Worm (Caenorhabditis elegans) whole organism, L4 larva: Measurements from ENCODE around the gene F54A3.5.

Source experiments
- F10B5.3 ChIP-seq: sonication (generic microtip); optimal IDR thresholded peaks from 2 replicates; lab custom pipeline; 2016; ENCODE audit warnings: mild to moderate bottlenecking, missing genetic modification characterization, missing compliant biosample characterization
- Y5F2A.4 ChIP-seq: fragments of 200-800 bp; sonication (Bioruptor generic); optimal IDR thresholded peaks from 2 replicates; lab custom pipeline; 2018; ENCODE audit warnings: mild to moderate bottlenecking, missing genetic modification characterization, missing compliant biosample characterization
- Y75B8A.6 ChIP-seq: fragments of 200-800 bp; sonication (Bioruptor generic); IDR thresholded peaks from 2 replicates; pipeline ENCODE4 v1.3.6; 2022; ENCODE audit warnings: missing genetic modification reagents, missing genetic modification characterization, missing compliant biosample characterization
- ZK546.5 ChIP-seq, 2 experiments: sonication (generic microtip); optimal IDR thresholded peaks; 2 replicates each; lab custom pipeline; 2017; ENCODE audit warnings: missing biosample characterization in 2 of 2, missing genetic modification characterization in 2 of 2
- aha-1 ChIP-seq: fragments of 150-350 bp; peaks from one replicate; lab custom pipeline; 2014; ENCODE audit warnings: missing biosample characterization, missing genetic modification characterization
- attf-4 ChIP-seq: sonication (generic microtip); optimal IDR thresholded peaks from 3 replicates; lab custom pipeline; 2017; ENCODE audit warnings: missing biosample characterization, missing genetic modification characterization
- ceh-44 ChIP-seq: fragments of 200-800 bp; sonication (Bioruptor generic); IDR thresholded peaks from 2 replicates; pipeline ENCODE4 v1.3.6; 2022; ENCODE audit warnings: missing genetic modification reagents, missing genetic modification characterization, missing compliant biosample characterization
- ceh-62 ChIP-seq: sonication (generic microtip); optimal IDR thresholded peaks from 2 replicates; lab custom pipeline; 2017; ENCODE audit warnings: missing biosample characterization, missing genetic modification characterization
- ces-1 ChIP-seq: fragments of 150-350 bp; sonication (generic microtip); optimal IDR thresholded peaks from 4 replicates; lab custom pipeline; 2014; ENCODE audit warnings: missing biosample characterization, missing genetic modification reagents, missing genetic modification characterization
- daf-12 ChIP-seq: fragments of 150-350 bp; optimal IDR thresholded peaks from 2 replicates; lab custom pipeline; 2014; ENCODE audit warnings: missing biosample characterization, missing genetic modification reagents, missing genetic modification characterization
- dpl-1 ChIP-seq: fragments of 150-350 bp; optimal IDR thresholded peaks from 2 replicates; lab custom pipeline; 2014; ENCODE audit warnings: missing biosample characterization, missing genetic modification reagents, missing genetic modification characterization
- dve-1 ChIP-seq: sonication (generic microtip); optimal IDR thresholded peaks from 2 replicates; lab custom pipeline; 2017; ENCODE audit warnings: antibody characterized with exemption, mild to moderate bottlenecking, missing genetic modification characterization, missing compliant biosample characterization; ENCODE audit not compliant: insufficient read depth
- fkh-10 ChIP-seq: fragments of 150-350 bp; optimal IDR thresholded peaks from 2 replicates; lab custom pipeline; 2014; ENCODE audit warnings: missing biosample characterization, missing genetic modification reagents, missing genetic modification characterization
- hif-1 ChIP-seq, 2 experiments: sonication (generic microtip); optimal IDR thresholded peaks; 2 replicates each; lab custom pipeline; 2016 to 2017; ENCODE audit warnings: missing compliant biosample characterization in 2 of 2, missing genetic modification characterization in 2 of 2, missing genetic modification reagents in 2 of 2, missing genotype in 2 of 2, mild to moderate bottlenecking in 1 of 2
- hlh-30 ChIP-seq: sonication (generic microtip); optimal IDR thresholded peaks from 2 replicates; lab custom pipeline; 2017; ENCODE audit warnings: antibody characterized with exemption, mild to moderate bottlenecking, missing genetic modification characterization, missing compliant biosample characterization; ENCODE audit not compliant: insufficient read depth
- lin-13 ChIP-seq: fragments of 150-350 bp; optimal IDR thresholded peaks from 2 replicates; lab custom pipeline; 2014; ENCODE audit warnings: missing biosample characterization, missing genetic modification reagents, missing genetic modification characterization
- lin-38 ChIP-seq: fragments of 200-800 bp; sonication (Bioruptor generic); IDR thresholded peaks from 2 replicates; pipeline ENCODE4 v1.3.6; 2022; ENCODE audit warnings: missing genetic modification reagents, missing genetic modification characterization, missing compliant biosample characterization
- lsy-2 ChIP-seq, 2 experiments: fragments of 150-350 bp in 1 of 2; sonication (generic microtip) in 1 of 2; optimal IDR thresholded peaks; 2 replicates each; lab custom pipeline; 2014 to 2017; ENCODE audit warnings: missing biosample characterization in 2 of 2, missing genetic modification characterization in 2 of 2
- mdl-1 ChIP-seq, 2 experiments: fragments of 150-350 bp in 1 of 2; sonication (generic microtip) in 1 of 2; optimal IDR thresholded peaks; 2 replicates each; lab custom pipeline; 2014 to 2017; ENCODE audit warnings: missing biosample characterization in 2 of 2, missing genetic modification characterization in 2 of 2
- mep-1 ChIP-seq: fragments of 150-350 bp; sonication (generic microtip); optimal IDR thresholded peaks from 3 replicates; lab custom pipeline; 2014; ENCODE audit warnings: missing biosample characterization, missing genetic modification characterization
- mes-2 ChIP-seq: sonication (generic microtip); optimal IDR thresholded peaks from 2 replicates; lab custom pipeline; 2016; ENCODE audit warnings: missing genotype, mild to moderate bottlenecking, missing genetic modification characterization, missing compliant biosample characterization; ENCODE audit not compliant: poor library complexity, severe bottlenecking
- mxl-2 ChIP-seq: fragments of 200-800 bp; sonication (Bioruptor generic); conservative IDR thresholded peaks from 2 replicates; pipeline ENCODE4 v1.3.6; 2022; ENCODE audit warnings: missing genetic modification reagents, missing genetic modification characterization, missing compliant biosample characterization
- nhr-102 ChIP-seq: sonication (generic microtip); optimal IDR thresholded peaks from 2 replicates; lab custom pipeline; 2016; ENCODE audit warnings: mild to moderate bottlenecking, missing genetic modification characterization, moderate library complexity, missing compliant biosample characterization
- pha-4 ChIP-seq, 2 experiments: fragments of 150-350 bp in 1 of 2; fragments of 200-800 bp in 1 of 2; sonication (Bioruptor generic) in 1 of 2; IDR thresholded peaks in 1 of 2; optimal IDR thresholded peaks in 1 of 2; 2 replicates each; pipeline versions ENCODE4 v1.3.6 to Lab custom; 2014 to 2022; ENCODE audit warnings: missing genetic modification characterization in 2 of 2, missing genetic modification reagents in 2 of 2, missing biosample characterization in 1 of 2, missing compliant biosample characterization in 1 of 2
- set-16 ChIP-seq: fragments of 200-800 bp; sonication (Bioruptor generic); IDR thresholded peaks from 2 replicates; pipeline ENCODE4 v1.3.6; 2022; ENCODE audit warnings: missing genetic modification reagents, missing genetic modification characterization, missing compliant biosample characterization
- unc-39 ChIP-seq: sonication (generic microtip); optimal IDR thresholded peaks from 2 replicates; lab custom pipeline; 2017; ENCODE audit warnings: missing biosample characterization, missing genetic modification characterization
- unc-62 ChIP-seq, 3 experiments: fragments of 150-350 bp in 1 of 3; sonication (generic microtip); optimal IDR thresholded peaks in 2 of 3; peaks in 1 of 3; 1 replicate in 1 of 3; 2 replicates in 2 of 3; lab custom pipeline; 2014 to 2017; ENCODE audit warnings: missing biosample characterization in 3 of 3, missing genetic modification characterization in 3 of 3, missing genetic modification reagents in 3 of 3, missing genotype in 1 of 3
- zfp-2 ChIP-seq: sonication (generic microtip); optimal IDR thresholded peaks from 2 replicates; lab custom pipeline; 2016; ENCODE audit warnings: mild to moderate bottlenecking, missing genetic modification characterization, missing compliant biosample characterization
- zip-2 ChIP-seq: fragments of 150-350 bp; optimal IDR thresholded peaks from 2 replicates; lab custom pipeline; 2014; ENCODE audit warnings: missing biosample characterization, missing genetic modification characterization
- ztf-11 ChIP-seq: fragments of 150-350 bp; optimal IDR thresholded peaks from 2 replicates; lab custom pipeline; 2014; ENCODE audit warnings: missing biosample characterization, missing genetic modification characterization

F54A3.5 gene

DNA sequence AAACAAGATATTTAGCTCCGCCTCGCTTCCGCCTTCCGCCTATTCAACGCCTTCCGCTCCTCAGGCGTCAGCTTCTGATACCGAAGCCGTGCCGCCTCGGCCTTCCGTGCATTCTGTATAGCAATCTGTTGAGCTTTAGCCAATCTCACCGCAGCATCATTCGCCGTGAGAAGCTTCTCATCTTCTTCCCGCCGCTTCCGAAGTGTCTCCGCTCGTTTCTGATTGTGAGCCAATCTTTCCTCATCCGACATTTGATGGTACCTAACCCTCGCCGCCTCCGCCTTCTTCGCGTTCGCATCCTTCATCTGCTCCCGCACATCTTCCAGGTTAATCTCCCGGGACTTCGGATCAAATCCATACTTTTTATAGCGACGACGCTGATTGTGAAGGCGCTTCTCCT is 10.0 kb downstream of the F54A3.5 start:
- TF ChIP-seq unc-62 (GFP tag; optimal IDR thresholded peaks at IDR 0.05 in 1 of 2; lab: Kevin White, UChicago): no peak
- no peak for TF ChIP-seq unc-62 (tag; optimal IDR thresholded peaks at IDR 0.05; lab: Kevin White, UChicago)
- TF ChIP-seq pha-4 (GFP tag; IDR thresholded peaks at IDR 0.05; lab: Robert Waterston, UW): no peak
- TF ChIP-seq pha-4 (tag; optimal IDR thresholded peaks at IDR 0.05; lab: Kevin White, UChicago): no peak
- peak; percentile 52; the same call in 1 of the 2 replicates for TF ChIP-seq set-16 (GFP tag; lab: Robert Waterston, UW)

DNA sequence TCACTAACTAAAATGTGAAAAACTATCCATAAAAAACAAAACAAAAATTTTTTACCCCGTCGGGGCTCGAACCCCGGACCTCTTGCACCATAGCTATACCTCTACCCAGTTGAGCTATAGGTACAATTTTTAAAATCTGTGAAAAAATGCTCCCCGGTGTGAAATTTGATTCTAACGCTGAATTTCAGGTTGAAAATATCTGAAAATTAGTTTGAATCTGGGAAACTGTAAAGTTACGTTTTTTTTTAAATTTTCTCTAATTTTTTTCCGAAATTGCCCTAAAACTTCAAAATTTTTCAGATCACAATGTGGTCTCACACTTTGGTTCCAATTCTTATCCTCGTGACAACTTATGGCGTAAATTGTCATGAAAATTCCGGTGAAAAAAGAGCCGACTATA is 17.7 kb downstream of the F54A3.5 start, which contains the start of gene Y59C2A.1:
Gene Y59C2A.1, plus strand, starts transcription at position 301 of the 400 bp plus-strand sequence.
- TF ChIP-seq attf-4 (no peak), Y5F2A.4 (no peak), ZK546.5 (tag; optimal IDR thresholded peaks at IDR 0.05; lab: Kevin White, UChicago) (no peak), nhr-102 (no peak), ceh-62 (tag; lab: Kevin White, UChicago) (no peak), mep-1 (tag; lab: Kevin White, UChicago) (no peak), ceh-44 (GFP tag; lab: Robert Waterston, UW) (no peak), Y75B8A.6 (GFP tag; lab: Robert Waterston, UW) (no peak), unc-39 (tag; lab: Kevin White, UChicago) (no peak), mxl-2 (no peak), lin-13 (GFP tag; lab: Kevin White, UChicago) (no peak), fkh-10 (GFP tag; lab: Kevin White, UChicago) (no peak), ztf-11 (tag; lab: Kevin White, UChicago) (no peak), hif-1 (tag; optimal IDR thresholded peaks at IDR 0.05; lab: Kevin White, UChicago) (no peak), pha-4 (GFP tag; IDR thresholded peaks at IDR 0.05; lab: Robert Waterston, UW) (no peak), pha-4 (tag; optimal IDR thresholded peaks at IDR 0.05; lab: Kevin White, UChicago) (no peak), dve-1 (tag; lab: Kevin White, UChicago) (no peak), daf-12 (tag; lab: Kevin White, UChicago) (no peak)

DNA sequence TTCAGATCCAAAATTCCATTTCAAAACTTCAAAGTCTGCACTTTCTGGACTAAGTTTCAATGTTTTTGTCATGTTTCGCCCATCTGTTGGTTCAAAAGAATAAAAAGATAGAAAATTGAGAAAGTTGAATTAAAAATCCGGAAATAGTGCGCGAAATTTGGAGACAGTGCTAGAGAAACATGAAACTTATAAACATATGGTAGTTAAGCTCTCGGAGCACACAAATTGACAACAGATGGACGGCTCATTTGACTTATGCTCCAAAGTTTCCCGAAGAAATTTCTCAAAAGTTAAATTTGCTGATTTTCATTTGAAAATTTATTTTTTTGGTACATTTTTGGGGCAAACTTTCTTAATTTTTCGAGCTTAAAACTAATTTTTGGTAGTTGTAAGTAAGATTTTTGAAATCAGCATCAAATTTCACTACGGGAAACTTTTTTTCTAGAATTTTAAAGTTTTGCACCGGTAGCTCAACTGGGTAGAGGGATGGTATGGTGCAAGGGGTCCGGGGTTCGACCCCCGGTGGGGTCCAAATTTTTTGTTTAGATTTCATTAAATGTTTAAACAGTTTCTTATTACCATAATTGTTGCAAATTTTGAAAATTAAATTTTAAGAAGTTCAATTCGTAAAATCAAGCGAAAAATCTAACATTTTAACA is 19.3 kb downstream of the F54A3.5 start:
- TF ChIP-seq unc-62 (GFP tag; optimal IDR thresholded peaks at IDR 0.05 in 1 of 2; lab: Kevin White, UChicago) (peak in 1 of 2 experiments; percentile 56), unc-62 (tag; optimal IDR thresholded peaks at IDR 0.05; lab: Kevin White, UChicago) (no peak), mdl-1 (tag; optimal IDR thresholded peaks at IDR 0.05; lab: Kevin White, UChicago) (no peak)

DNA sequence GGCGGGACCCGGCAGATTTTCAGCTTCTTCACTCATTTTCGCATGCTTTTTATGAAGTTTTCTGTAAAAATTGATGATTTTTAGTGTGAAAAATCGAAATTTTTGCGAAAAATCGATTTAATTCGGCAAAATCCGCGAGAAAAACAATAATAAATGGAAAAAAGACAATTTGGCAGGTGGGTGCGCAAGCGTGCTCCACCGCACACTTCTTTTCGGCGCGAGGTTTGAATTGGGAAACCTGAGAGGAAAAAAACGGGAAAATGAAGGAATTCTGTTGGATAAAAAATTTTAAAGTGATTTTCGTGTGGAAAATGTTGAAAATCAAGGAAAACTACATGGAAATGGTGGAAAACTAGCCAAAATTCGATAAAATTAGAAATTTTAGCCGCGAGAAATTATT is 21.4 kb downstream of the F54A3.5 start, which contains the start of gene Y59C2A.2:
Gene Y59C2A.2, minus strand, starts transcription at position 61 of the 400 bp plus-strand sequence.
- TF ChIP-seq zip-2 (tag; lab: Kevin White, UChicago) (no peak), mes-2 (peak; percentile 70), lin-38 (GFP tag; lab: Robert Waterston, UW) (peak; percentile 92), F10B5.3 (tag; lab: Kevin White, UChicago) (no peak), fkh-10 (GFP tag; lab: Kevin White, UChicago) (peak; percentile 4), lsy-2 (tag; optimal IDR thresholded peaks at IDR 0.05; lab: Kevin White, UChicago) (peak in 1 of 2 experiments; percentile 67), aha-1 (tag; lab: Kevin White, UChicago) (peak; percentile 49), dpl-1 (GFP tag; lab: Kevin White, UChicago) (peak; percentile 87), hlh-30 (peak; percentile 22), ces-1 (GFP tag; lab: Kevin White, UChicago) (no peak), lin-13 (GFP tag; lab: Kevin White, UChicago) (peak; percentile 11)

DNA sequence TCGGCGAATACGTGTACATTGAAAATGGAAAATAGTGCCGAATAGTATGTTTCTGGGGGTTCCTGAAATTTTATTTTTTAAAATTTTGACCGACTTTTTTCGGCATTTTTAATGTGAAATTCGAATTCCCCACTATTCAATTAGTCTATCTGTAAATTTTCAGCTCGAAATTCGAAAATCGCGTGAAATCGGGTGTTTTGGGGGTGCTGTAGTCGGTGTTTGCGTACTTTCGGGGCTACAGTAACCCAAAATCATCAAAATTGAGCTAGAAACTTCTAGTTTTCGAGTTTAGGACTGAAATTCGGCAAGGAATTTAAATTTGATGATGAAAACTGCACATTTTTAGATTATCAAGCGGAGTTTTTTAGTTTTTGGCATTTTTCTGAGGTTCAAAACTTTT is 23.4 kb downstream of the F54A3.5 start:
- no peak for TF ChIP-seq zfp-2
- no peak for TF ChIP-seq lin-38 (GFP tag; lab: Robert Waterston, UW)
- peak; percentile 98 for TF ChIP-seq aha-1 (tag; lab: Kevin White, UChicago)
- TF ChIP-seq attf-4: no peak
